Worm (Caenorhabditis elegans) whole organism, L1 larva: ENCODE data around the gene clec-173.

ENCODE experiments used
- ama-1 ChIP-seq: fragments of 150-350 bp; optimal IDR thresholded peaks from 2 replicates; lab custom pipeline; 2014
- egl-27 ChIP-seq, 2 experiments: fragments of 150-350 bp in 1 of 2; sonication (generic microtip); optimal IDR thresholded peaks; 3 replicates each; lab custom pipeline; 2017 to 2018; ENCODE audit warnings: missing biosample characterization in 2 of 2, missing genetic modification characterization in 2 of 2, missing genetic modification reagents in 2 of 2
- nhr-11 ChIP-seq: fragments of 150-350 bp; optimal IDR thresholded peaks from 2 replicates; lab custom pipeline; 2014; ENCODE audit warnings: missing biosample characterization, missing genetic modification characterization
- snpc-4 ChIP-seq: fragments of 150-350 bp; optimal IDR thresholded peaks from 2 replicates; lab custom pipeline; 2014; ENCODE audit warnings: missing biosample characterization, missing genetic modification characterization

ce11 chrIV:3254443-3254842, 13.0 kb downstream of the clec-173 start, which contains the start of gene dmd-9:
- TF ChIP-seq egl-27 (tag; optimal IDR thresholded peaks at IDR 0.05; lab: Kevin White, UChicago) (no peak), ama-1 (lab: Kevin White, UChicago) (no peak), nhr-11 (tag; lab: Kevin White, UChicago) (no peak), snpc-4 (tag; lab: Kevin White, UChicago) (no peak)
